Fruit fly (Drosophila melanogaster) S2 (cell line): ENCODE data around the gene ldbr.

Experiments
- CG8478 ChIP-seq: fragments of >200 bp; optimal IDR thresholded peaks from 2 replicates; lab custom pipeline; 2018
- CTCF ChIP-seq, 2 experiments: fragments of >200 bp; optimal IDR thresholded peaks; 2 replicates each; lab custom pipeline; 2018

DNA sequence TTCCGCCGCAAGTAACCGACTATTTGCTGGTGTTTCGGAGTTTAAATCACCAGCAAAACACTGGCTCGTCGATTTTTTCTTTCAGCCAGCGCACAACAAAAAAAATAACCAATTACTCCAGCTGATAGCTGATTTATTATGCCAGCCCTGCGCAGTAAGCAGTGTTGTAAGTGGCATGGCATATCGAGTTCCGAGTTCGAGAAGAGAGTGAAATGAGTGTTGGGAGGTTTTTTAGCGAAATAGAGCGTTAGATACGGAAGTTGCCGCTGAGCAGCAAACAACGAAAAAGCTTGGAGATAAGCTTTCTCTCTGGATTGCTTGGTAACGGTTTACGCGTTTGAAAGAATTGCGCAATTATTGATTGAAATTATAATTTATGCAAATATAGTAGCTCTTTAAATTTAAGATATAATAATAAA is 30.0 kb upstream of the ldbr start, which contains the start of gene CG7565:
- TF ChIP-seq CG8478 (lab: Kevin White, UChicago) (no peak), CTCF (optimal IDR thresholded peaks at IDR 0.05; lab: Kevin White, UChicago) (no peak)
